Fruit fly (Drosophila melanogaster) whole organism, embryonic: ENCODE data around the gene Mo25.

ENCODE experiments used
- C15 ChIP-seq: fragments of 200-800 bp; sonication (Bioruptor generic); IDR thresholded peaks from 3 replicates; pipeline ENCODE4 v1.3.6; 2022; ENCODE audit warnings: missing biosample characterization, missing genetic modification characterization
- CG10565 ChIP-seq: fragments of 200-800 bp; sonication (Bioruptor generic); optimal IDR thresholded peaks from 3 replicates; lab custom pipeline; 2016; ENCODE audit warnings: missing biosample characterization, mild to moderate bottlenecking, missing genetic modification characterization
- CG11456 ChIP-seq: fragments of 200-800 bp; sonication (Bioruptor generic); IDR thresholded peaks from 3 replicates; pipeline ENCODE4 v1.3.6; 2022; ENCODE audit warnings: missing biosample characterization, missing genetic modification characterization
- CG12071 ChIP-seq: fragments of 200-800 bp; sonication (Bioruptor generic); optimal IDR thresholded peaks from 3 replicates; lab custom pipeline; 2018; ENCODE audit warnings: missing biosample characterization, mild to moderate bottlenecking, missing genetic modification characterization
- CG12659 ChIP-seq: fragments of 200-800 bp; sonication (Bioruptor generic); optimal IDR thresholded peaks from 3 replicates; lab custom pipeline; 2017; ENCODE audit warnings: mild to moderate bottlenecking, missing biosample characterization, missing genetic modification reagents, missing genetic modification characterization
- CG12744 ChIP-seq: fragments of 200-800 bp; sonication (Bioruptor generic); optimal IDR thresholded peaks from 2 replicates; lab custom pipeline; 2016; ENCODE audit warnings: missing biosample characterization, missing genetic modification characterization
- CG13287 ChIP-seq: fragments of 200-800 bp; sonication (Bioruptor generic); IDR thresholded peaks from 2 replicates; pipeline ENCODE4 v1.3.6; 2022; ENCODE audit warnings: missing biosample characterization, missing genetic modification characterization; ENCODE audit not compliant: partially characterized antibody
- CG14441 ChIP-seq: fragments of 200-800 bp; sonication (Bioruptor generic); IDR thresholded peaks from 2 replicates; pipeline ENCODE4 v1.3.6; 2022; ENCODE audit warnings: missing biosample characterization, missing genetic modification characterization
- CG15269 ChIP-seq: fragments of 200-800 bp; sonication (Bioruptor generic); optimal IDR thresholded peaks from 2 replicates; lab custom pipeline; 2018; ENCODE audit warnings: missing biosample characterization, mild to moderate bottlenecking, missing genetic modification characterization, moderate library complexity
- CG1529 ChIP-seq: fragments of 200-800 bp; sonication (Bioruptor generic); optimal IDR thresholded peaks from 3 replicates; lab custom pipeline; 2018; ENCODE audit warnings: missing biosample characterization, missing genetic modification characterization
- CG1603 ChIP-seq: fragments of 200-800 bp; sonication (Bioruptor generic); optimal IDR thresholded peaks from 2 replicates; lab custom pipeline; 2019; ENCODE audit warnings: missing biosample characterization, mild to moderate bottlenecking, missing genetic modification characterization, moderate library complexity
- CG16813 ChIP-seq: fragments of 200-800 bp; sonication (Bioruptor generic); IDR thresholded peaks from 3 replicates; pipeline ENCODE4 v1.3.6; 2022; ENCODE audit warnings: missing biosample characterization, missing genetic modification characterization; ENCODE audit not compliant: partially characterized antibody
- CG2116 ChIP-seq: fragments of 200-800 bp; sonication (Bioruptor generic); optimal IDR thresholded peaks from 3 replicates; lab custom pipeline; 2018; ENCODE audit warnings: missing biosample characterization, mild to moderate bottlenecking, missing genetic modification characterization
- CG2678 ChIP-seq: fragments of 200-800 bp; sonication (Bioruptor generic); optimal IDR thresholded peaks from 3 replicates; lab custom pipeline; 2019; ENCODE audit warnings: missing biosample characterization, mild to moderate bottlenecking, missing genetic modification characterization, moderate library complexity
- CG2712 ChIP-seq: fragments of 200-800 bp; optimal IDR thresholded peaks from 3 replicates; lab custom pipeline; 2019; ENCODE audit warnings: missing biosample characterization, mild to moderate bottlenecking, missing genetic modification characterization, moderate library complexity
- CG30020 ChIP-seq: fragments of 200-800 bp; optimal IDR thresholded peaks from 2 replicates; lab custom pipeline; 2019; ENCODE audit warnings: missing biosample characterization, mild to moderate bottlenecking, missing genetic modification characterization, moderate library complexity
- CG31441 ChIP-seq: fragments of 200-800 bp; sonication (Bioruptor generic); IDR thresholded peaks from 2 replicates; pipeline ENCODE4 v1.3.6; 2022; ENCODE audit warnings: missing biosample characterization, missing genetic modification characterization
- CG7357 ChIP-seq: fragments of 200-800 bp; sonication (Bioruptor generic); IDR thresholded peaks from 3 replicates; pipeline ENCODE4 v1.3.6; 2022; ENCODE audit warnings: missing biosample characterization, missing genetic modification characterization
- CG8388 ChIP-seq: fragments of 200-800 bp; sonication (Bioruptor generic); optimal IDR thresholded peaks from 2 replicates; lab custom pipeline; 2019; ENCODE audit warnings: missing biosample characterization, mild to moderate bottlenecking, missing genetic modification characterization, moderate library complexity
- CG9932 ChIP-seq: fragments of 200-800 bp; sonication (Bioruptor generic); IDR thresholded peaks from 2 replicates; pipeline ENCODE4 v1.3.6; 2022; ENCODE audit warnings: missing biosample characterization, missing genetic modification characterization
- CHES-1-like ChIP-seq: fragments of 200-800 bp; sonication (Bioruptor generic); optimal IDR thresholded peaks from 2 replicates; lab custom pipeline; 2016; ENCODE audit warnings: missing biosample characterization, missing genetic modification characterization
- Dek ChIP-seq: fragments of 200-800 bp; sonication (Bioruptor generic); optimal IDR thresholded peaks from 3 replicates; lab custom pipeline; 2019; ENCODE audit warnings: missing biosample characterization, mild to moderate bottlenecking, missing genetic modification characterization, moderate library complexity
- Dll ChIP-seq: fragments of 200-800 bp; sonication (Bioruptor generic); IDR thresholded peaks from 4 replicates; pipeline ENCODE4 v1.3.6; 2022; ENCODE audit warnings: missing biosample characterization, missing genetic modification characterization; ENCODE audit not compliant: partially characterized antibody
- Hand ChIP-seq: fragments of 200-800 bp; sonication (Bioruptor generic); optimal IDR thresholded peaks from 2 replicates; lab custom pipeline; 2017; ENCODE audit warnings: mild to moderate bottlenecking, missing biosample characterization, missing genetic modification reagents, missing genetic modification characterization
- HmgZ ChIP-seq: fragments of 200-800 bp; sonication (Bioruptor generic); optimal IDR thresholded peaks from 2 replicates; lab custom pipeline; 2018; ENCODE audit warnings: missing biosample characterization, mild to moderate bottlenecking, missing genetic modification characterization
- Lim3 ChIP-seq: fragments of 200-800 bp; sonication (Bioruptor generic); IDR thresholded peaks from 2 replicates; pipeline ENCODE4 v1.3.6; 2022; ENCODE audit warnings: missing biosample characterization, missing genetic modification characterization
- MBD-R2 ChIP-seq: fragments of 200-800 bp; sonication (Bioruptor generic); IDR thresholded peaks from 2 replicates; pipeline ENCODE4 v1.3.6; 2022; ENCODE audit warnings: missing biosample characterization, missing genetic modification characterization
- Med ChIP-seq: fragments of 200-800 bp; sonication (Bioruptor generic); peaks from one replicate; lab custom pipeline; 2016; ENCODE audit warnings: missing biosample characterization, missing genetic modification characterization, mild to moderate bottlenecking, inconsistent platforms, moderate library complexity
- Nf-YB ChIP-seq: fragments of 200-800 bp; sonication (Bioruptor generic); optimal IDR thresholded peaks from 3 replicates; lab custom pipeline; 2019; ENCODE audit warnings: missing biosample characterization, mild to moderate bottlenecking, missing genetic modification characterization, moderate library complexity
- Pdp1 ChIP-seq, 2 experiments: fragments of 200-800 bp; sonication (Bioruptor generic); optimal IDR thresholded peaks; 3 replicates each; lab custom pipeline; 2016; ENCODE audit warnings: missing biosample characterization in 2 of 2, missing genetic modification characterization in 2 of 2, mild to moderate bottlenecking in 1 of 2, moderate library complexity in 1 of 2
- Scr ChIP-seq: fragments of 200-800 bp; sonication (Bioruptor generic); IDR thresholded peaks from 2 replicates; pipeline ENCODE4 v1.3.6; 2022; ENCODE audit warnings: missing biosample characterization, missing genetic modification characterization; ENCODE audit not compliant: partially characterized antibody
- Sox102F ChIP-seq: fragments of 200-800 bp; sonication (Bioruptor generic); optimal IDR thresholded peaks from 2 replicates; lab custom pipeline; 2018; ENCODE audit warnings: missing biosample characterization, mild to moderate bottlenecking, missing genetic modification characterization, moderate library complexity
- Stat92E ChIP-seq, 3 experiments: fragments of >200 bp in 2 of 3; fragments of 200-800 bp in 1 of 3; sonication (Bioruptor generic) in 1 of 3; optimal IDR thresholded peaks; 2 replicates each; lab custom pipeline; 2017 to 2019; ENCODE audit warnings: missing biosample characterization in 3 of 3, missing genetic modification characterization in 3 of 3, mild to moderate bottlenecking in 1 of 3, moderate library complexity in 1 of 3
- Usf ChIP-seq: fragments of 200-800 bp; sonication (Bioruptor generic); optimal IDR thresholded peaks from 2 replicates; lab custom pipeline; 2017; ENCODE audit warnings: missing genotype, missing biosample characterization, missing genetic modification characterization
- ap ChIP-seq: fragments of 200-800 bp; sonication (Bioruptor generic); IDR thresholded peaks from 2 replicates; pipeline ENCODE4 v1.3.6; 2022; ENCODE audit warnings: missing biosample characterization, missing genetic modification characterization
- bbx ChIP-seq: fragments of 200-800 bp; sonication (Bioruptor generic); IDR thresholded peaks from 2 replicates; pipeline ENCODE4 v1.3.6; 2022; ENCODE audit warnings: missing biosample characterization, missing genetic modification characterization; ENCODE audit not compliant: partially characterized antibody
- crp ChIP-seq, 2 experiments: fragments of 200-800 bp; sonication (Bioruptor generic); optimal IDR thresholded peaks; 2 replicates in 1 of 2; 3 replicates in 1 of 2; lab custom pipeline; 2017; ENCODE audit warnings: missing biosample characterization in 2 of 2, missing genetic modification characterization in 2 of 2, mild to moderate bottlenecking in 1 of 2, moderate library complexity in 1 of 2
- dysf ChIP-seq: fragments of 200-800 bp; sonication (Bioruptor generic); IDR thresholded peaks from 3 replicates; pipeline ENCODE4 v1.3.6; 2022; ENCODE audit warnings: missing biosample characterization, missing genetic modification characterization
- emc ChIP-seq: fragments of 200-800 bp; sonication (Bioruptor generic); optimal IDR thresholded peaks from 2 replicates; lab custom pipeline; 2016; ENCODE audit warnings: missing biosample characterization, missing genetic modification characterization
- gcm ChIP-seq: fragments of 200-800 bp; sonication (Bioruptor generic); optimal IDR thresholded peaks from 2 replicates; lab custom pipeline; 2019; ENCODE audit warnings: missing biosample characterization, mild to moderate bottlenecking, missing genetic modification characterization, moderate library complexity
- jumu ChIP-seq: fragments of 200-800 bp; sonication (Bioruptor generic); optimal IDR thresholded peaks from 3 replicates; lab custom pipeline; 2016; ENCODE audit warnings: missing biosample characterization, missing genetic modification characterization
- maf-S ChIP-seq: fragments of 200-800 bp; sonication (Bioruptor generic); optimal IDR thresholded peaks from 2 replicates; lab custom pipeline; 2016; ENCODE audit warnings: missing biosample characterization, missing genetic modification characterization
- nerfin-1 ChIP-seq: fragments of 200-800 bp; sonication (Bioruptor generic); optimal IDR thresholded peaks from 3 replicates; lab custom pipeline; 2019; ENCODE audit warnings: missing biosample characterization, mild to moderate bottlenecking, missing genetic modification characterization, moderate library complexity
- pzg ChIP-seq: fragments of 200-800 bp; sonication (Bioruptor generic); optimal IDR thresholded peaks from 3 replicates; lab custom pipeline; 2018; ENCODE audit warnings: missing biosample characterization, mild to moderate bottlenecking, missing genetic modification characterization, moderate library complexity
- sim ChIP-seq: fragments of 200-800 bp; sonication (Bioruptor generic); IDR thresholded peaks from 2 replicates; pipeline ENCODE4 v1.3.6; 2022; ENCODE audit warnings: missing biosample characterization, missing genetic modification characterization
- stwl ChIP-seq: fragments of 200-800 bp; sonication (Bioruptor generic); optimal IDR thresholded peaks from 3 replicates; lab custom pipeline; 2018; ENCODE audit warnings: missing biosample characterization, mild to moderate bottlenecking, missing genetic modification characterization, moderate library complexity
- trem ChIP-seq: fragments of 200-800 bp; optimal IDR thresholded peaks from 3 replicates; lab custom pipeline; 2019; ENCODE audit warnings: missing biosample characterization, mild to moderate bottlenecking, missing genetic modification characterization, moderate library complexity
- wdn ChIP-seq: fragments of 200-800 bp; sonication (Bioruptor generic); IDR thresholded peaks from 2 replicates; pipeline ENCODE4 v1.3.6; 2022; ENCODE audit warnings: missing biosample characterization, missing genetic modification characterization
- wek ChIP-seq: fragments of 200-800 bp; sonication (Bioruptor generic); optimal IDR thresholded peaks from 3 replicates; lab custom pipeline; 2018; ENCODE audit warnings: missing biosample characterization, mild to moderate bottlenecking, missing genetic modification characterization, moderate library complexity
- yki ChIP-seq: fragments of >200 bp; optimal IDR thresholded peaks from 3 replicates; lab custom pipeline; 2018

Gene Mo25

dm6 chr3L:16586989-16587388, 28.3 kb downstream of the Mo25 start, which contains the start of the genes Syx8 and CG32163 (continued):
- no peak for TF ChIP-seq sim (GFP tag; lab: Robert Waterston, UW)
- TF ChIP-seq Nf-YB (GFP tag; lab: Kevin White, UChicago) = no peak
- TF ChIP-seq Lim3 (GFP tag; lab: Robert Waterston, UW) = no peak
- no peak for TF ChIP-seq yki
- TF ChIP-seq wek (GFP tag; lab: Kevin White, UChicago) = no peak
- TF ChIP-seq CG13287 (GFP tag; lab: Robert Waterston, UW) = no peak
- TF ChIP-seq CG11456 = no peak
- peak; percentile 55 for TF ChIP-seq CG1603
- TF ChIP-seq CG2116 (GFP tag; lab: Kevin White, UChicago) = peak; percentile 12
- no peak for TF ChIP-seq wdn (GFP tag; lab: Robert Waterston, UW)
- peak; percentile 22 for TF ChIP-seq CG2712
- no peak for TF ChIP-seq ap (GFP tag; lab: Robert Waterston, UW)
- no peak for TF ChIP-seq CG2678
- no peak for TF ChIP-seq CG15269 (tag; lab: Kevin White, UChicago)
- no peak for TF ChIP-seq maf-S (GFP tag; lab: Kevin White, UChicago)
- no peak for TF ChIP-seq CG31441 (GFP tag; lab: Robert Waterston, UW)
- no peak for TF ChIP-seq CG9932 (GFP tag; lab: Robert Waterston, UW)
- TF ChIP-seq crp (GFP tag; optimal IDR thresholded peaks at IDR 0.05; lab: Kevin White, UChicago) = peak; percentile 26 to 89
- peak; percentile 13 for TF ChIP-seq CG30020 (tag; lab: Kevin White, UChicago)
- no peak for TF ChIP-seq gcm
- no peak for TF ChIP-seq Dek (tag; lab: Kevin White, UChicago)
- no peak for TF ChIP-seq jumu (GFP tag; lab: Kevin White, UChicago)
- no peak for TF ChIP-seq Dll (GFP tag; lab: Robert Waterston, UW)
- TF ChIP-seq bbx (GFP tag; lab: Robert Waterston, UW) = no peak
- no peak for TF ChIP-seq Sox102F (GFP tag; lab: Kevin White, UChicago)
- TF ChIP-seq Hand (GFP tag; lab: Kevin White, UChicago) = no peak
- no peak for TF ChIP-seq C15
- peak; percentile 17; the same call in 1 of the 2 replicates for TF ChIP-seq Scr (GFP tag; lab: Robert Waterston, UW)
- no peak for TF ChIP-seq emc (GFP tag; lab: Kevin White, UChicago)
- TF ChIP-seq MBD-R2 = peak; percentile 91
- peak; percentile 48 for TF ChIP-seq trem (tag; lab: Kevin White, UChicago)
- TF ChIP-seq pzg = peak; percentile 61
- no peak for TF ChIP-seq CG12744 (GFP tag; lab: Kevin White, UChicago)
- peak in 1 of 2 experiments; percentile 8 for TF ChIP-seq Pdp1 (GFP tag; optimal IDR thresholded peaks at IDR 0.05; lab: Kevin White, UChicago)
- TF ChIP-seq CG7357 (GFP tag; lab: Robert Waterston, UW) = peak; percentile 55; the same call in 1 of the 3 replicates
- TF ChIP-seq HmgZ (tag; lab: Kevin White, UChicago) = no peak
- peak; percentile 32 for TF ChIP-seq CG12659 (GFP tag; lab: Kevin White, UChicago)
- TF ChIP-seq Stat92E (GFP tag; optimal IDR thresholded peaks at IDR 0.05; lab: Kevin White, UChicago) = peak in 1 of 3 experiments; percentile 25
- TF ChIP-seq stwl (tag; lab: Kevin White, UChicago) = peak; percentile 46
- no peak for TF ChIP-seq CG10565
- no peak for TF ChIP-seq Med
- peak; percentile 9 for TF ChIP-seq nerfin-1 (tag; lab: Kevin White, UChicago)
- TF ChIP-seq CG16813 (GFP tag; lab: Robert Waterston, UW) = 0 out of 3 replicates have a peak, but pooled peaks have one; percentile 41
- peak; percentile 5 for TF ChIP-seq CHES-1-like (GFP tag; lab: Kevin White, UChicago)
- TF ChIP-seq CG1529 = no peak
- TF ChIP-seq CG12071 (GFP tag; lab: Kevin White, UChicago) = no peak
- TF ChIP-seq CG14441 (GFP tag; lab: Robert Waterston, UW) = no peak
- no peak for TF ChIP-seq dysf (GFP tag; lab: Robert Waterston, UW)
- TF ChIP-seq CG8388 = no peak
- no peak for TF ChIP-seq Usf (GFP tag; lab: Kevin White, UChicago)
